Fruit fly (Drosophila melanogaster) whole organism, embryonic: ENCODE data around the gene Cln7.

Experiments
- Antp ChIP-seq: fragments of 200-800 bp; sonication (Bioruptor generic); optimal IDR thresholded peaks from 3 replicates; lab custom pipeline; 2016; ENCODE audit warnings: missing biosample characterization, missing genetic modification characterization
- CG10274 ChIP-seq: fragments of 200-800 bp; sonication (Bioruptor generic); optimal IDR thresholded peaks from 3 replicates; lab custom pipeline; 2017; ENCODE audit warnings: missing biosample characterization, mild to moderate bottlenecking, missing genetic modification characterization
- CG10321 ChIP-seq: fragments of 200-800 bp; sonication (Bioruptor generic); IDR thresholded peaks from 2 replicates; pipeline ENCODE4 v1.3.6; 2022; ENCODE audit warnings: missing biosample characterization, missing genetic modification characterization
- CG10431 ChIP-seq: fragments of 200-800 bp; sonication (Bioruptor generic); optimal IDR thresholded peaks from 3 replicates; lab custom pipeline; 2018; ENCODE audit warnings: missing biosample characterization, mild to moderate bottlenecking, missing genetic modification characterization
- CG10959 ChIP-seq: fragments of 200-800 bp; sonication (Bioruptor generic); IDR thresholded peaks from 2 replicates; pipeline ENCODE4 v1.3.6; 2022; ENCODE audit warnings: missing biosample characterization, missing genetic modification characterization
- CG11560 ChIP-seq: fragments of 200-800 bp; sonication (Bioruptor generic); IDR thresholded peaks from 3 replicates; pipeline ENCODE4 v1.3.6; 2022; ENCODE audit warnings: missing biosample characterization, missing genetic modification characterization
- CG12104 ChIP-seq: fragments of 200-800 bp; sonication (Bioruptor generic); optimal IDR thresholded peaks from 3 replicates; lab custom pipeline; 2016; ENCODE audit warnings: missing biosample characterization, missing genetic modification characterization
- CG1233 ChIP-seq: fragments of 200-800 bp; sonication (Bioruptor generic); optimal IDR thresholded peaks from 4 replicates; lab custom pipeline; 2018; ENCODE audit warnings: missing biosample characterization, mild to moderate bottlenecking, missing genetic modification characterization
- CG14710 ChIP-seq: fragments of 200-800 bp; sonication (Bioruptor generic); optimal IDR thresholded peaks from 3 replicates; lab custom pipeline; 2019; ENCODE audit warnings: missing biosample characterization, mild to moderate bottlenecking, missing genetic modification characterization, moderate library complexity
- CG14965 ChIP-seq: fragments of 200-800 bp; sonication (Bioruptor generic); optimal IDR thresholded peaks from 2 replicates; lab custom pipeline; 2016; ENCODE audit warnings: missing biosample characterization, missing genetic modification characterization, borderline replicate concordance
- CG1647 ChIP-seq: fragments of 200-800 bp; sonication (Bioruptor generic); optimal IDR thresholded peaks from 3 replicates; lab custom pipeline; 2016; ENCODE audit warnings: missing biosample characterization, missing genetic modification characterization
- CG17568 ChIP-seq: fragments of 200-800 bp; sonication (Bioruptor generic); optimal IDR thresholded peaks from 2 replicates; lab custom pipeline; 2018; ENCODE audit warnings: missing biosample characterization, mild to moderate bottlenecking, missing genetic modification characterization, moderate library complexity
- CG17612 ChIP-seq: fragments of 200-800 bp; sonication (Bioruptor generic); IDR thresholded peaks from 2 replicates; pipeline ENCODE4 v1.3.6; 2022; ENCODE audit warnings: missing biosample characterization, missing genetic modification characterization
- CG30431 ChIP-seq: fragments of 200-800 bp; sonication (Bioruptor generic); optimal IDR thresholded peaks from 2 replicates; lab custom pipeline; 2017; ENCODE audit warnings: missing biosample characterization, missing genetic modification characterization
- CG32767 ChIP-seq: fragments of 200-800 bp; sonication (Bioruptor generic); IDR thresholded peaks from 2 replicates; pipeline ENCODE4 v1.3.6; 2022; ENCODE audit warnings: missing biosample characterization, missing genetic modification characterization
- CG32772 ChIP-seq: fragments of 200-800 bp; sonication (Bioruptor generic); IDR thresholded peaks from 2 replicates; pipeline ENCODE4 v1.3.6; 2022; ENCODE audit warnings: missing biosample characterization, missing genetic modification characterization
- CG43689 ChIP-seq: fragments of 200-800 bp; sonication (Bioruptor generic); IDR thresholded peaks from 2 replicates; pipeline ENCODE4 v1.3.6; 2022; ENCODE audit warnings: missing biosample characterization, missing genetic modification characterization
- D19A ChIP-seq: fragments of 200-800 bp; optimal IDR thresholded peaks from 3 replicates; lab custom pipeline; 2019; ENCODE audit warnings: missing biosample characterization, mild to moderate bottlenecking, missing genetic modification characterization, moderate library complexity
- Doc2 ChIP-seq: fragments of 200-800 bp; sonication (Bioruptor generic); IDR thresholded peaks from 2 replicates; pipeline ENCODE4 v1.3.6; 2022; ENCODE audit warnings: missing biosample characterization, missing genetic modification characterization
- Doc3 ChIP-seq: fragments of 200-800 bp; sonication (Bioruptor generic); IDR thresholded peaks from 3 replicates; pipeline ENCODE4 v1.3.6; 2022; ENCODE audit warnings: missing biosample characterization, missing genetic modification characterization; ENCODE audit not compliant: partially characterized antibody
- Elba2 ChIP-seq: fragments of 200-800 bp; sonication (Bioruptor generic); optimal IDR thresholded peaks from 3 replicates; lab custom pipeline; 2016; ENCODE audit warnings: missing biosample characterization, missing genetic modification characterization
- HHEX ChIP-seq: fragments of 200-800 bp; sonication (Bioruptor generic); optimal IDR thresholded peaks from 3 replicates; lab custom pipeline; 2017; ENCODE audit warnings: missing biosample characterization, mild to moderate bottlenecking, missing genetic modification characterization, missing genetic modification reagents
- MESR4 ChIP-seq: fragments of 200-800 bp; sonication (Bioruptor generic); optimal IDR thresholded peaks from 2 replicates; lab custom pipeline; 2018; ENCODE audit warnings: missing biosample characterization, mild to moderate bottlenecking, missing genetic modification characterization, moderate library complexity
- Meics ChIP-seq: fragments of 200-800 bp; sonication (Bioruptor generic); optimal IDR thresholded peaks from 2 replicates; lab custom pipeline; 2017; ENCODE audit warnings: missing biosample characterization, mild to moderate bottlenecking, missing genetic modification characterization
- Mes4 ChIP-seq: fragments of 200-800 bp; sonication (Bioruptor generic); optimal IDR thresholded peaks from 2 replicates; lab custom pipeline; 2016; ENCODE audit warnings: missing biosample characterization, missing genetic modification characterization
- Sin3A ChIP-seq: fragments of >200 bp; optimal IDR thresholded peaks from 2 replicates; lab custom pipeline; 2018
- Sry-β ChIP-seq: fragments of 200-800 bp; sonication (Bioruptor generic); optimal IDR thresholded peaks from 2 replicates; lab custom pipeline; 2018; ENCODE audit warnings: missing biosample characterization, mild to moderate bottlenecking, missing genetic modification characterization, moderate library complexity
- Xrp1 ChIP-seq: fragments of 200-800 bp; sonication (Bioruptor generic); IDR thresholded peaks from 2 replicates; pipeline ENCODE4 v1.3.6; 2022; ENCODE audit warnings: missing biosample characterization, missing genetic modification characterization
- aop ChIP-seq: fragments of 200-800 bp; sonication (Bioruptor generic); IDR thresholded peaks from 2 replicates; pipeline ENCODE4 v1.3.6; 2022; ENCODE audit warnings: missing biosample characterization, missing genetic modification characterization
- ash1 ChIP-seq: fragments of 200-800 bp; sonication (Bioruptor generic); optimal IDR thresholded peaks from 2 replicates; lab custom pipeline; 2018; ENCODE audit warnings: missing biosample characterization, mild to moderate bottlenecking, missing genetic modification characterization
- az2 ChIP-seq: fragments of 200-800 bp; sonication (Bioruptor generic); optimal IDR thresholded peaks from 3 replicates; lab custom pipeline; 2016; ENCODE audit warnings: missing biosample characterization, missing genetic modification characterization
- btn ChIP-seq: fragments of 200-800 bp; sonication (Bioruptor generic); optimal IDR thresholded peaks from 2 replicates; lab custom pipeline; 2016; ENCODE audit warnings: missing biosample characterization, missing genetic modification characterization
- cas ChIP-seq: fragments of 200-800 bp; sonication (Bioruptor generic); IDR thresholded peaks from 2 replicates; pipeline ENCODE4 v1.3.6; 2022; ENCODE audit warnings: missing biosample characterization, missing genetic modification characterization
- corto ChIP-seq: fragments of 200-800 bp; sonication (Bioruptor generic); optimal IDR thresholded peaks from 2 replicates; lab custom pipeline; 2016; ENCODE audit warnings: missing biosample characterization, mild to moderate bottlenecking, missing genetic modification characterization, moderate library complexity
- crc ChIP-seq: fragments of 200-800 bp; sonication (Bioruptor generic); optimal IDR thresholded peaks from 2 replicates; lab custom pipeline; 2016; ENCODE audit warnings: missing biosample characterization, missing genetic modification characterization
- dpn ChIP-seq, 2 experiments: fragments of 200-800 bp; sonication (Bioruptor generic); optimal IDR thresholded peaks; 3 replicates each; lab custom pipeline; 2016; ENCODE audit warnings: missing biosample characterization in 2 of 2, missing genetic modification characterization in 2 of 2
- en ChIP-seq: fragments of 200-800 bp; sonication (Bioruptor generic); optimal IDR thresholded peaks from 2 replicates; lab custom pipeline; 2016; ENCODE audit warnings: missing biosample characterization, missing genetic modification characterization
- ftz-f1 ChIP-seq: fragments of 200-800 bp; sonication (Bioruptor generic); optimal IDR thresholded peaks from 2 replicates; lab custom pipeline; 2016; ENCODE audit warnings: missing biosample characterization, missing genetic modification characterization
- grau ChIP-seq: fragments of 200-800 bp; optimal IDR thresholded peaks from 3 replicates; lab custom pipeline; 2019; ENCODE audit warnings: missing biosample characterization, mild to moderate bottlenecking, missing genetic modification characterization, moderate library complexity
- h ChIP-seq: fragments of >200 bp; optimal IDR thresholded peaks from 2 replicates; lab custom pipeline; 2017
- kni ChIP-seq: fragments of 200-800 bp; sonication (Bioruptor generic); optimal IDR thresholded peaks from 3 replicates; lab custom pipeline; 2017; ENCODE audit warnings: mild to moderate bottlenecking, missing biosample characterization, missing genetic modification reagents, missing genetic modification characterization
- knrl ChIP-seq: fragments of 200-800 bp; sonication (Bioruptor generic); IDR thresholded peaks from 3 replicates; pipeline ENCODE4 v1.3.6; 2022; ENCODE audit warnings: missing biosample characterization, missing genetic modification characterization; ENCODE audit not compliant: partially characterized antibody
- lbe ChIP-seq: fragments of 200-800 bp; sonication (Bioruptor generic); optimal IDR thresholded peaks from 2 replicates; lab custom pipeline; 2016; ENCODE audit warnings: missing biosample characterization, mild to moderate bottlenecking, missing genetic modification characterization
- nmo ChIP-seq: fragments of 200-800 bp; sonication (Bioruptor generic); optimal IDR thresholded peaks from 2 replicates; lab custom pipeline; 2018; ENCODE audit warnings: missing biosample characterization, mild to moderate bottlenecking, missing genetic modification characterization, moderate library complexity
- phol ChIP-seq: fragments of 200-800 bp; sonication (Bioruptor generic); optimal IDR thresholded peaks from 3 replicates; lab custom pipeline; 2018; ENCODE audit warnings: missing biosample characterization, mild to moderate bottlenecking, missing genetic modification characterization, moderate library complexity
- prd ChIP-seq, 3 experiments: fragments of >200 bp in 2 of 3; fragments of 200-800 bp in 1 of 3; sonication (Bioruptor generic) in 1 of 3; optimal IDR thresholded peaks in 2 of 3; IDR thresholded peaks in 1 of 3; 2 replicates in 2 of 3; 3 replicates in 1 of 3; pipeline versions ENCODE4 v1.3.6 to Lab custom; 2017 to 2022; ENCODE audit warnings: missing biosample characterization in 1 of 3, missing genetic modification characterization in 1 of 3
- salm ChIP-seq: fragments of 200-800 bp; sonication (Bioruptor generic); optimal IDR thresholded peaks from 2 replicates; lab custom pipeline; 2018; ENCODE audit warnings: missing biosample characterization, mild to moderate bottlenecking, missing genetic modification characterization
- sna ChIP-seq: fragments of 200-800 bp; sonication (Bioruptor generic); IDR thresholded peaks from 2 replicates; pipeline ENCODE4 v1.3.6; 2022; ENCODE audit warnings: missing biosample characterization, missing genetic modification characterization; ENCODE audit not compliant: partially characterized antibody
- stc ChIP-seq: fragments of 200-800 bp; sonication (Bioruptor generic); IDR thresholded peaks from 2 replicates; pipeline ENCODE4 v1.3.6; 2022; ENCODE audit warnings: missing biosample characterization, missing genetic modification characterization
- tna ChIP-seq: fragments of 200-800 bp; sonication (Bioruptor generic); IDR thresholded peaks from 2 replicates; pipeline ENCODE4 v1.3.6; 2022; ENCODE audit warnings: missing biosample characterization, missing genetic modification characterization; ENCODE audit not compliant: partially characterized antibody
- vfl ChIP-seq: fragments of 200-800 bp; sonication (Bioruptor generic); optimal IDR thresholded peaks from 2 replicates; lab custom pipeline; 2016; ENCODE audit warnings: missing biosample characterization, missing genetic modification characterization

The Cln7 gene

dm6 chr3L:7360324-7360852, 15.4 kb upstream of the Cln7 start, which contains the start of gene Sec63 (continued):
- TF ChIP-seq HHEX (GFP tag; lab: Kevin White, UChicago) (peak; percentile 34), CG43689 (GFP tag; lab: Robert Waterston, UW) (no peak), az2 (GFP tag; lab: Kevin White, UChicago) (peak; percentile 47), salm (no peak), knrl (GFP tag; lab: Robert Waterston, UW) (peak; percentile 91), Xrp1 (GFP tag; lab: Robert Waterston, UW) (peak; percentile 71), Mes4 (GFP tag; lab: Kevin White, UChicago) (no peak), Doc3 (GFP tag; lab: Robert Waterston, UW) (peak; percentile 70), ash1 (GFP tag; lab: Kevin White, UChicago) (no peak), Doc2 (GFP tag; lab: Robert Waterston, UW) (no peak), crc (no peak), ftz-f1 (GFP tag; lab: Kevin White, UChicago) (no peak), CG17568 (GFP tag; lab: Kevin White, UChicago) (no peak), aop (GFP tag; lab: Robert Waterston, UW) (no peak), CG12104 (no peak), btn (GFP tag; lab: Kevin White, UChicago) (no peak), MESR4 (GFP tag; lab: Kevin White, UChicago) (peak; percentile 83), kni (GFP tag; lab: Kevin White, UChicago) (no peak), CG11560 (no peak), prd (optimal IDR thresholded peaks at IDR 0.05; lab: Kevin White, UChicago) (no peak), prd (GFP tag; IDR thresholded peaks at IDR 0.05; lab: Robert Waterston, UW) (peak; percentile 77), cas (GFP tag; lab: Robert Waterston, UW) (0 out of 2 replicates have a peak, but pooled peaks have one; percentile 34), CG14710 (tag; lab: Kevin White, UChicago) (no peak), h (lab: Kevin White, UChicago) (no peak), Sin3A (lab: Kevin White, UChicago) (peak; percentile 59), dpn (GFP tag; optimal IDR thresholded peaks at IDR 0.05; lab: Kevin White, UChicago) (peak; percentile 41 to 63), Sry-β (GFP tag; lab: Kevin White, UChicago) (peak; percentile 27), grau (peak; percentile 53), CG32767 (peak; percentile 20; the same call in 1 of the 2 replicates), stc (GFP tag; lab: Robert Waterston, UW) (0 out of 2 replicates have a peak, but pooled peaks have one; percentile 18), CG10274 (GFP tag; lab: Kevin White, UChicago) (no peak), CG10959 (GFP tag; lab: Robert Waterston, UW) (0 out of 2 replicates have a peak, but pooled peaks have one; percentile 14), CG17612 (GFP tag; lab: Robert Waterston, UW) (no peak), lbe (no peak), en (GFP tag; lab: Kevin White, UChicago) (no peak), nmo (peak; percentile 46), corto (no peak), CG14965 (GFP tag; lab: Kevin White, UChicago) (no peak), CG1647 (GFP tag; lab: Kevin White, UChicago) (peak; percentile 17), Elba2 (GFP tag; lab: Kevin White, UChicago) (no peak), vfl (peak; percentile 4), Meics (GFP tag; lab: Kevin White, UChicago) (peak; percentile 69), tna (GFP tag; lab: Robert Waterston, UW) (peak; percentile 89), phol (tag; lab: Kevin White, UChicago) (peak; percentile 82), Antp (GFP tag; lab: Kevin White, UChicago) (peak; percentile 35), sna (peak; percentile 78), CG10431 (GFP tag; lab: Kevin White, UChicago) (no peak), CG10321 (GFP tag; lab: Robert Waterston, UW) (no peak), CG30431 (no peak), CG1233 (GFP tag; lab: Kevin White, UChicago) (no peak), D19A (no peak), CG32772 (peak; percentile 4; the same call in 1 of the 2 replicates)
